Worm (Caenorhabditis elegans) whole organism, late embryonic: ENCODE data around the gene srsx-13.

Source experiments
- ceh-24 ChIP-seq: sonication (generic microtip); optimal IDR thresholded peaks from 2 replicates; lab custom pipeline; 2016; ENCODE audit warnings: mild to moderate bottlenecking, missing genetic modification characterization, missing compliant biosample characterization
- ceh-34 ChIP-seq: sonication (generic microtip); optimal IDR thresholded peaks from 2 replicates; lab custom pipeline; 2016; ENCODE audit warnings: mild to moderate bottlenecking, missing genetic modification characterization, missing compliant biosample characterization
- ceh-9 ChIP-seq: sonication (generic microtip); optimal IDR thresholded peaks from 2 replicates; lab custom pipeline; 2016; ENCODE audit warnings: mild to moderate bottlenecking, missing genetic modification characterization, inconsistent platforms, missing compliant biosample characterization
- dmd-4 ChIP-seq: sonication (generic microtip); optimal IDR thresholded peaks from 2 replicates; lab custom pipeline; 2016; ENCODE audit warnings: borderline replicate concordance, missing genetic modification characterization, missing compliant biosample characterization
- ets-4 ChIP-seq: sonication (generic microtip); optimal IDR thresholded peaks from 2 replicates; lab custom pipeline; 2016; ENCODE audit warnings: missing genetic modification characterization, missing compliant biosample characterization
- fkh-10 ChIP-seq: fragments of 150-350 bp; optimal IDR thresholded peaks from 2 replicates; lab custom pipeline; 2014; ENCODE audit warnings: missing biosample characterization, missing genetic modification reagents, missing genetic modification characterization
- fkh-6 ChIP-seq: sonication (generic microtip); optimal IDR thresholded peaks from 2 replicates; lab custom pipeline; 2016; ENCODE audit warnings: missing genetic modification characterization, missing compliant biosample characterization
- nhr-232 ChIP-seq: sonication (generic microtip); optimal IDR thresholded peaks from 2 replicates; lab custom pipeline; 2016; ENCODE audit warnings: missing genetic modification characterization, missing compliant biosample characterization
- pha-4 ChIP-seq: fragments of 150-350 bp; optimal IDR thresholded peaks from 2 replicates; lab custom pipeline; 2018; ENCODE audit warnings: missing biosample characterization, missing genetic modification reagents, missing genetic modification characterization
- ref-2 ChIP-seq: sonication (generic microtip); optimal IDR thresholded peaks from 2 replicates; lab custom pipeline; 2016; ENCODE audit warnings: missing genetic modification characterization, missing compliant biosample characterization
- ttx-3 ChIP-seq: sonication (generic microtip); optimal IDR thresholded peaks from 2 replicates; lab custom pipeline; 2016; ENCODE audit warnings: missing genetic modification reagents, missing genetic modification characterization, missing compliant biosample characterization
- unc-3 ChIP-seq, 2 experiments: fragments of 200-800 bp in 1 of 2; sonication (Bioruptor generic) in 1 of 2; sonication (generic microtip) in 1 of 2; conservative IDR thresholded peaks in 1 of 2; optimal IDR thresholded peaks in 1 of 2; 2 replicates each; pipeline versions ENCODE4 v1.3.6 to Lab custom; 2016 to 2022; ENCODE audit warnings: missing compliant biosample characterization in 2 of 2, missing genetic modification characterization in 2 of 2, missing genetic modification reagents in 1 of 2

ce11 chrV:4980873-4981272 is 2.1 kb downstream of the srsx-13 start, which contains the start of gene srsx-12:
- TF ChIP-seq ets-4 (tag; lab: Kevin White, UChicago) (no peak), ceh-24 (tag; lab: Kevin White, UChicago) (no peak), nhr-232 (tag; lab: Kevin White, UChicago) (no peak), pha-4 (tag; lab: Kevin White, UChicago) (no peak), unc-3 (GFP tag; conservative IDR thresholded peaks at IDR 0.05; lab: Robert Waterston, UW) (no peak), unc-3 (tag; optimal IDR thresholded peaks at IDR 0.05; lab: Kevin White, UChicago) (no peak), ref-2 (tag; lab: Kevin White, UChicago) (no peak), fkh-10 (GFP tag; lab: Kevin White, UChicago) (no peak), ttx-3 (tag; lab: Kevin White, UChicago) (no peak), ceh-9 (tag; lab: Kevin White, UChicago) (no peak), fkh-6 (tag; lab: Kevin White, UChicago) (no peak), dmd-4 (tag; lab: Kevin White, UChicago) (no peak), ceh-34 (tag; lab: Kevin White, UChicago) (no peak)
